Worm (Caenorhabditis elegans) whole organism, late embryonic: ENCODE measurements around the gene hecw-1.

Source experiments
- C08G9.2 ChIP-seq: sonication (generic microtip); optimal IDR thresholded peaks from 2 replicates; lab custom pipeline; 2016; ENCODE audit warnings: mild to moderate bottlenecking, missing genetic modification characterization, moderate library complexity, missing compliant biosample characterization
- K02D7.2 ChIP-seq: sonication (generic microtip); optimal IDR thresholded peaks from 2 replicates; lab custom pipeline; 2017; ENCODE audit warnings: mild to moderate bottlenecking, missing genetic modification characterization, missing compliant biosample characterization
- T23F11.4 ChIP-seq: fragments of 200-800 bp; sonication (Bioruptor generic); optimal IDR thresholded peaks from 2 replicates; lab custom pipeline; 2018; ENCODE audit warnings: mild to moderate bottlenecking, missing genetic modification characterization, missing compliant biosample characterization
- Y22D7AL.16 ChIP-seq: sonication (generic microtip); optimal IDR thresholded peaks from 2 replicates; lab custom pipeline; 2016; ENCODE audit warnings: missing genetic modification characterization, missing compliant biosample characterization
- ahr-1 ChIP-seq: sonication (generic microtip); optimal IDR thresholded peaks from 2 replicates; lab custom pipeline; 2016; ENCODE audit warnings: missing genetic modification characterization, missing compliant biosample characterization
- ama-1 ChIP-seq: fragments of 150-350 bp; optimal IDR thresholded peaks from 2 replicates; lab custom pipeline; 2014
- ceh-14 ChIP-seq: sonication (generic microtip); optimal IDR thresholded peaks from 2 replicates; lab custom pipeline; 2016; ENCODE audit warnings: missing genotype, missing genetic modification characterization, missing compliant biosample characterization
- ceh-18 ChIP-seq: sonication (generic microtip); optimal IDR thresholded peaks from 2 replicates; lab custom pipeline; 2016; ENCODE audit warnings: missing genetic modification characterization, missing compliant biosample characterization
- ceh-19 ChIP-seq: fragments of 200-800 bp; sonication (Bioruptor generic); optimal IDR thresholded peaks from 2 replicates; lab custom pipeline; 2018; ENCODE audit warnings: mild to moderate bottlenecking, missing genetic modification characterization, missing compliant biosample characterization
- ceh-2 ChIP-seq: sonication (generic microtip); optimal IDR thresholded peaks from 2 replicates; lab custom pipeline; 2016; ENCODE audit warnings: missing genotype, missing genetic modification characterization, missing compliant biosample characterization
- ceh-22 ChIP-seq: sonication (generic microtip); optimal IDR thresholded peaks from 2 replicates; lab custom pipeline; 2017; ENCODE audit warnings: missing biosample characterization, missing genetic modification characterization
- ceh-31 ChIP-seq: sonication (generic microtip); optimal IDR thresholded peaks from 2 replicates; lab custom pipeline; 2016; ENCODE audit warnings: missing genetic modification characterization, missing compliant biosample characterization
- ceh-34 ChIP-seq: sonication (generic microtip); optimal IDR thresholded peaks from 2 replicates; lab custom pipeline; 2016; ENCODE audit warnings: mild to moderate bottlenecking, missing genetic modification characterization, missing compliant biosample characterization
- ceh-45 ChIP-seq: fragments of 200-800 bp; sonication (Bioruptor generic); IDR thresholded peaks from 2 replicates; pipeline ENCODE4 v1.3.6; 2022; ENCODE audit warnings: missing genetic modification reagents, missing genetic modification characterization, missing compliant biosample characterization
- che-1 ChIP-seq: sonication (generic microtip); optimal IDR thresholded peaks from 2 replicates; lab custom pipeline; 2016; ENCODE audit warnings: mild to moderate bottlenecking, missing genetic modification characterization, missing compliant biosample characterization
- elt-4 ChIP-seq: sonication (generic microtip); optimal IDR thresholded peaks from 2 replicates; lab custom pipeline; 2016; ENCODE audit warnings: missing genetic modification characterization, missing compliant biosample characterization
- ets-4 ChIP-seq: sonication (generic microtip); optimal IDR thresholded peaks from 2 replicates; lab custom pipeline; 2016; ENCODE audit warnings: missing genetic modification characterization, missing compliant biosample characterization
- eyg-1 ChIP-seq: sonication (generic microtip); optimal IDR thresholded peaks from 2 replicates; lab custom pipeline; 2016; ENCODE audit warnings: missing genotype, missing genetic modification characterization, missing compliant biosample characterization
- fkh-10 ChIP-seq: fragments of 150-350 bp; optimal IDR thresholded peaks from 2 replicates; lab custom pipeline; 2014; ENCODE audit warnings: missing biosample characterization, missing genetic modification reagents, missing genetic modification characterization
- fkh-6 ChIP-seq: sonication (generic microtip); optimal IDR thresholded peaks from 2 replicates; lab custom pipeline; 2016; ENCODE audit warnings: missing genetic modification characterization, missing compliant biosample characterization
- hlh-30 ChIP-seq: sonication (generic microtip); optimal IDR thresholded peaks from 2 replicates; lab custom pipeline; 2017; ENCODE audit warnings: antibody characterized with exemption, missing genetic modification characterization, missing compliant biosample characterization; ENCODE audit not compliant: insufficient read depth
- hlh-6 ChIP-seq: sonication (generic microtip); optimal IDR thresholded peaks from 2 replicates; lab custom pipeline; 2016; ENCODE audit warnings: missing genotype, missing genetic modification characterization, missing compliant biosample characterization
- hlh-8 ChIP-seq: sonication (generic microtip); optimal IDR thresholded peaks from 2 replicates; lab custom pipeline; 2016; ENCODE audit warnings: missing genotype, missing genetic modification characterization, missing compliant biosample characterization
- lim-6 ChIP-seq: sonication (generic microtip); optimal IDR thresholded peaks from 2 replicates; lab custom pipeline; 2016; ENCODE audit warnings: missing genetic modification characterization, missing compliant biosample characterization
- lin-11 ChIP-seq: fragments of 200-800 bp; sonication (Bioruptor generic); optimal IDR thresholded peaks from 2 replicates; lab custom pipeline; 2018; ENCODE audit warnings: mild to moderate bottlenecking, missing genetic modification characterization, missing compliant biosample characterization
- nhr-11 ChIP-seq: fragments of 150-350 bp; optimal IDR thresholded peaks from 2 replicates; lab custom pipeline; 2014; ENCODE audit warnings: missing biosample characterization, missing genetic modification characterization
- nhr-232 ChIP-seq: sonication (generic microtip); optimal IDR thresholded peaks from 2 replicates; lab custom pipeline; 2016; ENCODE audit warnings: missing genetic modification characterization, missing compliant biosample characterization
- npax-4 ChIP-seq: sonication (generic microtip); optimal IDR thresholded peaks from 2 replicates; lab custom pipeline; 2016; ENCODE audit warnings: missing genetic modification characterization, missing compliant biosample characterization
- pag-3 ChIP-seq: sonication (generic microtip); optimal IDR thresholded peaks from 2 replicates; lab custom pipeline; 2016; ENCODE audit warnings: missing compliant biosample characterization, missing genetic modification characterization, borderline replicate concordance
- pha-4 ChIP-seq: fragments of 150-350 bp; optimal IDR thresholded peaks from 2 replicates; lab custom pipeline; 2018; ENCODE audit warnings: missing biosample characterization, missing genetic modification reagents, missing genetic modification characterization
- pqm-1 ChIP-seq: sonication (generic microtip); optimal IDR thresholded peaks from 2 replicates; lab custom pipeline; 2016; ENCODE audit warnings: missing genetic modification characterization, missing compliant biosample characterization
- pros-1 ChIP-seq: fragments of 150-350 bp; optimal IDR thresholded peaks from 2 replicates; lab custom pipeline; 2014; ENCODE audit warnings: missing biosample characterization, missing genetic modification reagents, missing genetic modification characterization
- ref-2 ChIP-seq: sonication (generic microtip); optimal IDR thresholded peaks from 2 replicates; lab custom pipeline; 2016; ENCODE audit warnings: missing genetic modification characterization, missing compliant biosample characterization
- rnt-1 ChIP-seq: sonication (generic microtip); optimal IDR thresholded peaks from 2 replicates; lab custom pipeline; 2016; ENCODE audit warnings: missing genetic modification characterization, missing compliant biosample characterization
- sdc-2 ChIP-seq: sonication (generic microtip); optimal IDR thresholded peaks from 2 replicates; lab custom pipeline; 2016; ENCODE audit warnings: missing genotype, missing genetic modification characterization, missing compliant biosample characterization
- sox-4 ChIP-seq: sonication (generic microtip); optimal IDR thresholded peaks from 2 replicates; lab custom pipeline; 2017; ENCODE audit warnings: mild to moderate bottlenecking, missing genetic modification characterization, inconsistent platforms, missing compliant biosample characterization
- syd-9 ChIP-seq: sonication (generic microtip); optimal IDR thresholded peaks from 2 replicates; lab custom pipeline; 2016; ENCODE audit warnings: mild to moderate bottlenecking, missing genetic modification characterization, moderate library complexity, missing compliant biosample characterization
- tbx-2 ChIP-seq: sonication (generic microtip); optimal IDR thresholded peaks from 2 replicates; lab custom pipeline; 2016; ENCODE audit warnings: missing genetic modification characterization, missing compliant biosample characterization
- unc-86 ChIP-seq: sonication (generic microtip); optimal IDR thresholded peaks from 2 replicates; lab custom pipeline; 2016; ENCODE audit warnings: missing genetic modification characterization, missing compliant biosample characterization
- zip-5 ChIP-seq: sonication (generic microtip); optimal IDR thresholded peaks from 2 replicates; lab custom pipeline; 2016; ENCODE audit warnings: missing genetic modification characterization, missing compliant biosample characterization
- ztf-16 ChIP-seq: sonication (generic microtip); optimal IDR thresholded peaks from 2 replicates; lab custom pipeline; 2017; ENCODE audit warnings: missing genetic modification characterization, missing compliant biosample characterization

hecw-1 gene

ce11 chrIII:3429761-3430160, 40.0 kb upstream of the hecw-1 start:
- TF ChIP-seq nhr-232 (tag; lab: Kevin White, UChicago) (no peak), syd-9 (tag; lab: Kevin White, UChicago) (no peak), lin-11 (tag; lab: Kevin White, UChicago) (no peak), sdc-2 (tag; lab: Kevin White, UChicago) (no peak)

DNA sequence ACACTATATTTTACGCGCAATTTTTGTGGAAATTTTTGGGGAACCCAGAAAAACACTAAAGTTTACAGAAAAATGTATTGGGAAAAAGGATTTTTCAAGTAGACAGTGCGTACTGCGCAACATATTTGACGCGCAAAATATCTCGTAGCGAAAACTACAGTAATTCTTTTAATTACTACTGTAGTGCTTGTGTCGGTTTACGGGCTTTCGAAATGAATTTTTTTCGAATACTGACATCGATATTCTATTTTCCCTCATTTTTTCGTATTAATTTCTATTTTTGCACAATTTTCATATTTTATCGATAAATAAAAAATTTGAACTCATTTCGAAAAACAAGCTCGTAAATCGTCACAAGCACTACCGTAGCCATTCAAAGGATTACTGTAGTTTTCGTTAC, 38.8 kb upstream of the hecw-1 start:
- TF ChIP-seq ceh-19 (no peak), pag-3 (tag; lab: Kevin White, UChicago) (no peak), pqm-1 (tag; lab: Kevin White, UChicago) (no peak), hlh-6 (tag; lab: Kevin White, UChicago) (no peak), pha-4 (tag; lab: Kevin White, UChicago) (no peak), fkh-10 (no peak), unc-86 (tag; lab: Kevin White, UChicago) (no peak), sox-4 (tag; lab: Kevin White, UChicago) (no peak), K02D7.2 (tag; lab: Kevin White, UChicago) (no peak), T23F11.4 (GFP tag; lab: Kevin White, UChicago) (no peak), ceh-22 (tag; lab: Kevin White, UChicago) (no peak), elt-4 (tag; lab: Kevin White, UChicago) (no peak), ceh-14 (tag; lab: Kevin White, UChicago) (no peak), ceh-2 (no peak), lin-11 (tag; lab: Kevin White, UChicago) (no peak), ceh-18 (no peak), hlh-8 (tag; lab: Kevin White, UChicago) (no peak), ahr-1 (tag; lab: Kevin White, UChicago) (no peak), eyg-1 (no peak)

ce11 chrIII:3426741-3427140, 37.0 kb upstream of the hecw-1 start:
- no peak for TF ChIP-seq che-1
- TF ChIP-seq pag-3 (tag; lab: Kevin White, UChicago), result no peak
- no peak for TF ChIP-seq C08G9.2 (tag; lab: Kevin White, UChicago)
- TF ChIP-seq ceh-45 (GFP tag; lab: Robert Waterston, UW), result no peak
- TF ChIP-seq fkh-6, result no peak
- no peak for TF ChIP-seq fkh-10
- TF ChIP-seq K02D7.2 (tag; lab: Kevin White, UChicago), result no peak
- no peak for TF ChIP-seq Y22D7AL.16 (tag; lab: Kevin White, UChicago)

ce11 chrIII:3425438-3425837, 35.7 kb upstream of the hecw-1 start, which contains the start of gene metl-18:
TSS of gene metl-18 (plus strand) at chrIII:3425738.
- TF ChIP-seq ets-4 (tag; lab: Kevin White, UChicago) (no peak), Y22D7AL.16 (tag; lab: Kevin White, UChicago) (no peak), nhr-11 (tag; lab: Kevin White, UChicago) (no peak), pqm-1 (tag; lab: Kevin White, UChicago) (no peak), pha-4 (tag; lab: Kevin White, UChicago) (no peak), pag-3 (tag; lab: Kevin White, UChicago) (no peak), hlh-30 (tag; lab: Kevin White, UChicago) (no peak), ztf-16 (tag; lab: Kevin White, UChicago) (no peak), ama-1 (no peak), fkh-10 (no peak), eyg-1 (no peak), ceh-31 (tag; lab: Kevin White, UChicago) (no peak)

ce11 chrIII:3423924-3424323, 34.2 kb upstream of the hecw-1 start:
- TF ChIP-seq lin-11 (tag; lab: Kevin White, UChicago) (no peak), pros-1 (tag; lab: Kevin White, UChicago) (no peak), rnt-1 (peak; percentile 10), zip-5 (peak; percentile 36), lim-6 (tag; lab: Kevin White, UChicago) (peak; percentile 29), npax-4 (tag; lab: Kevin White, UChicago) (no peak), ceh-31 (tag; lab: Kevin White, UChicago) (peak; percentile 72), nhr-232 (tag; lab: Kevin White, UChicago) (no peak), ceh-34 (tag; lab: Kevin White, UChicago) (peak; percentile 17), tbx-2 (tag; lab: Kevin White, UChicago) (peak; percentile 52), ceh-14 (tag; lab: Kevin White, UChicago) (peak; percentile 7), ref-2 (peak; percentile 17), C08G9.2 (tag; lab: Kevin White, UChicago) (peak; percentile 54), ceh-2 (peak; percentile 48)
